Fruit fly (Drosophila melanogaster) whole organism, pupa: ENCODE results near the gene CG14453.
"Not testable (repeated sequence)": the region's sequence is repeated elsewhere in the genome, so short reads cannot be mapped to it uniquely, and the experiment has no call there.

Experiments
- CG10348 ChIP-seq: fragments of 200-800 bp; sonication (Bioruptor generic); IDR thresholded peaks from 2 replicates; pipeline ENCODE4 v1.3.6; 2022; ENCODE audit warnings: missing biosample characterization, missing genetic modification characterization
- CG12605 ChIP-seq: fragments of 200-800 bp; sonication (Bioruptor generic); IDR thresholded peaks from 2 replicates; pipeline ENCODE4 v1.3.6; 2022; ENCODE audit warnings: missing biosample characterization, missing genetic modification characterization
- CG13204 ChIP-seq: fragments of 200-800 bp; sonication (Bioruptor generic); optimal IDR thresholded peaks from 2 replicates; lab custom pipeline; 2018; ENCODE audit warnings: missing biosample characterization, mild to moderate bottlenecking, missing genetic modification characterization, moderate library complexity
- CG14655 ChIP-seq: fragments of 200-800 bp; sonication (Bioruptor generic); optimal IDR thresholded peaks from 3 replicates; lab custom pipeline; 2017; ENCODE audit warnings: mild to moderate bottlenecking, missing biosample characterization, missing genetic modification reagents, missing genetic modification characterization
- CG15710 ChIP-seq: fragments of 200-800 bp; sonication (Bioruptor generic); optimal IDR thresholded peaks from 2 replicates; lab custom pipeline; 2018; ENCODE audit warnings: missing biosample characterization, mild to moderate bottlenecking, missing genetic modification characterization, moderate library complexity
- CG17806 ChIP-seq: fragments of 200-800 bp; sonication (Bioruptor generic); optimal IDR thresholded peaks from 2 replicates; lab custom pipeline; 2018; ENCODE audit warnings: missing biosample characterization, mild to moderate bottlenecking, missing genetic modification characterization, moderate library complexity
- CG32121 ChIP-seq: fragments of 200-800 bp; sonication (Bioruptor generic); IDR thresholded peaks from 2 replicates; pipeline ENCODE4 v1.3.6; 2022; ENCODE audit warnings: missing biosample characterization, missing genetic modification characterization
- CG34367 ChIP-seq: fragments of 200-800 bp; sonication (Bioruptor generic); optimal IDR thresholded peaks from 2 replicates; lab custom pipeline; 2018; ENCODE audit warnings: missing biosample characterization, mild to moderate bottlenecking, missing genetic modification characterization
- CG4496 ChIP-seq: fragments of 200-800 bp; sonication (Bioruptor generic); IDR thresholded peaks from 3 replicates; pipeline ENCODE4 v1.3.6; 2022; ENCODE audit warnings: missing biosample characterization, missing genetic modification characterization
- CG8159 ChIP-seq: fragments of 200-800 bp; sonication (Bioruptor generic); optimal IDR thresholded peaks from 3 replicates; lab custom pipeline; 2018; ENCODE audit warnings: missing biosample characterization, mild to moderate bottlenecking, missing genetic modification characterization, moderate library complexity
- CG8301 ChIP-seq: fragments of 200-800 bp; sonication (Bioruptor generic); optimal IDR thresholded peaks from 2 replicates; lab custom pipeline; 2018; ENCODE audit warnings: missing biosample characterization, mild to moderate bottlenecking, missing genetic modification characterization
- CG9948 ChIP-seq: fragments of 200-800 bp; sonication (Bioruptor generic); optimal IDR thresholded peaks from 2 replicates; lab custom pipeline; 2018; ENCODE audit warnings: missing biosample characterization, mild to moderate bottlenecking, missing genetic modification characterization, moderate library complexity
- D1 ChIP-seq: fragments of 200-800 bp; sonication (Bioruptor generic); optimal IDR thresholded peaks from 2 replicates; lab custom pipeline; 2018; ENCODE audit warnings: missing biosample characterization, mild to moderate bottlenecking, missing genetic modification characterization, moderate library complexity
- EcR ChIP-seq: fragments of 200-800 bp; sonication (Bioruptor generic); optimal IDR thresholded peaks from 3 replicates; lab custom pipeline; 2019; ENCODE audit warnings: missing biosample characterization, missing genetic modification characterization, mild to moderate bottlenecking, moderate library complexity, missing genetic modification reagents
- Ets98B ChIP-seq: fragments of 200-800 bp; sonication (Bioruptor generic); IDR thresholded peaks from 2 replicates; pipeline ENCODE4 v1.3.6; 2022; ENCODE audit warnings: missing biosample characterization, missing genetic modification characterization
- Pif1A ChIP-seq: fragments of 200-800 bp; sonication (Bioruptor generic); optimal IDR thresholded peaks from 3 replicates; lab custom pipeline; 2016; ENCODE audit warnings: missing biosample characterization, missing genetic modification characterization
- Pif1B ChIP-seq: fragments of 200-800 bp; sonication (Bioruptor generic); optimal IDR thresholded peaks from 3 replicates; lab custom pipeline; 2016; ENCODE audit warnings: missing biosample characterization, missing genetic modification characterization
- Snoo ChIP-seq: fragments of 200-800 bp; sonication (Bioruptor generic); optimal IDR thresholded peaks from 3 replicates; lab custom pipeline; 2017; ENCODE audit warnings: missing biosample characterization, mild to moderate bottlenecking, missing genetic modification characterization, inconsistent platforms
- fd96Ca ChIP-seq: fragments of 200-800 bp; sonication (Bioruptor generic); IDR thresholded peaks from 3 replicates; pipeline ENCODE4 v1.3.6; 2022; ENCODE audit warnings: missing biosample characterization, missing genetic modification characterization
- rn ChIP-seq: fragments of 200-800 bp; sonication (Bioruptor generic); IDR thresholded peaks from 2 replicates; pipeline ENCODE4 v1.3.6; 2022; ENCODE audit warnings: missing biosample characterization, missing genetic modification characterization

CG14453 gene

DNA sequence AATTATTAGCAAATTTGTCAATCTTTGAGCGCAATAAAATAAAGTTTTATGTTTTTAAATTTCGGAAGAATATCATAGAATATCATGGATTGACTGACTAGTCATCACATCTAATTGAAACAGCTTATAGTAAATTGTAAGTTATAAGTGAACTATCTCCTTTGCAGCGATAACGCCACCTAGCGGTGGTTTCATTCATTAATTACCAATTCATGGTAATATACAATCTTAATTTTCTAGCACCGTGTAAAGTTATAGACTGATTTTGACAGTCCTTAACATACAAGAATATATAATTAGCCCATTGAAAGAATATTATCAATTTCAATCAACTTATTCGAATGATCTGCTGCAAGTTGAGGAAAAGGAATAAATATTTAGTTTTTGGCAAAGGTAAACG lies 19.7 kb downstream of the CG14453 start:
- TF ChIP-seq CG8301 (tag; lab: Kevin White, UChicago) = no peak
- no peak for TF ChIP-seq CG17806 (tag; lab: Kevin White, UChicago)

DNA sequence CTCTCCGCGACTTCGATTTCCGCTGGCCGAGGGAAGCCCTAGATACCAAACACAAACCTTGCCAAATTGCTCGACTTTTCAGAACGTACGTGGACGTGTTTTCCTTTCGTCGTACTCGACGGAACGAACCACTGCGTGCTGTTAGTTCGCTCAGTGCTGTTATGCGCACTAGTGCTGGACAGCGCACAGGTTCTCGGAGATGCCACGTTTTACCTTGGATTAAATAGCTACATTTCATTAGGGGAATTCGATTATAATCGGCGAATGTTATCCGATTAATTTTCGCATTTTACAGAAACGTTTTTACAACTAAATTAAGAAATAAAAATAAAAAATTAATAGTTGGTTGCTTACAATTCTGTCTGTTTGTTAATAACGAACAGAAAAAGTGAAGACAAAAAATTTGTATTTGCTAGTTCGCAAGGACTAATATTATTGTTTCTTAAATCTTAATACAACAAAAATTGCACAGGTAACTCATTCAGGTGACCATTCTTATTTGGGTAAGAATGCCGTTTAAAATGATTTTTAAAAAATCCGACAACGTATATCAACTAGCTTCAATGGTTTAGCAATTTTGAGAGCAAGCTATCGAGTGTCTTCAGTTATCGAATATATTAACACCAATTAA lies 23.4 kb downstream of the CG14453 start, which contains the start of the genes ArfGAP3 and CG32452:
ArfGAP3 (minus strand) TSS at position 441 of the 631 bp plus-strand sequence.
CG32452 (plus strand) TSS at position 592 of the 631 bp plus-strand sequence.
- TF ChIP-seq Ets98B (GFP tag; lab: Robert Waterston, UW) (peak; percentile 77), rn (GFP tag; lab: Robert Waterston, UW) (peak; percentile 50; the same call in 1 of the 2 replicates), CG34367 (peak; percentile 37), CG8301 (tag; lab: Kevin White, UChicago) (no peak), CG14655 (GFP tag; lab: Kevin White, UChicago) (no peak), Pif1B (GFP tag; lab: Kevin White, UChicago) (peak; percentile 33), CG10348 (GFP tag; lab: Robert Waterston, UW) (no peak), CG17806 (tag; lab: Kevin White, UChicago) (peak; percentile 61), CG15710 (peak; percentile 63), fd96Ca (GFP tag; lab: Robert Waterston, UW) (no peak), CG32121 (GFP tag; lab: Robert Waterston, UW) (peak; percentile 78), CG9948 (tag; lab: Kevin White, UChicago) (peak; percentile 56), CG4496 (GFP tag; lab: Robert Waterston, UW) (peak; percentile 74), Snoo (tag; lab: Kevin White, UChicago) (no peak), CG8159 (tag; lab: Kevin White, UChicago) (peak; percentile 62)

DNA sequence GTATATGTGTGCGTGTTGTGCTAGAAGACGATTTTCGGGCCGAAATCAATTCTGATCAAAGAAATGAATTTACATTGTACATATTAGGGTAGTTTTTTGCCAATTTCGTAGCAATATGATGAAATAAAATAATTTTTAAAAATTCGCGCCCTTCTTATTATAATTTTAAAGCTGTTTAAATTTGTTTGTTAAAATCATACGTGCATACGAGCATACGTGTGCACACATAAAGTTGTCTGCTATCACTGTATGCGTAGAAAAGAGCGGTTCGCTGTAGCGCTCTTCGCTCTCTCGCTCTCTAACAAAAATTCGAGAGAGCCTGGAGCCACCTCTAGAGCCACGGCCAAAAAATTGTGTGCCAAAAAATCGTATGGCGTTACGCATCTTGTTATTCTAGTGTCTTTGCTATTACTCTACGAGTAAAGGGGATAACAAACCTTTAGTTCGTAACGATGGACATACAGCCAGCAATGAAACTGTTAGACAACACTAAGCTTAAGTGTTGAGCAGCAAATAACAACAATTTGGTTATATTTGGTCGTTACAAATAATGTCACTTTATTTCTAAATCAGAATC lies 26.9 kb downstream of the CG14453 start, which contains the start of gene mael:
mael (plus strand) TSS at position 510 of the 577 bp plus-strand sequence.
- not testable (repeated sequence) for TF ChIP-seq Pif1B (GFP tag; lab: Kevin White, UChicago); D1; CG13204 (GFP tag; lab: Kevin White, UChicago)
- TF ChIP-seq, all 21 proteins: peak for 0; not testable (repeated sequence) for 21

- no peak for TF ChIP-seq Pif1A (GFP tag; lab: Kevin White, UChicago)
- no peak for TF ChIP-seq Ets98B (GFP tag; lab: Robert Waterston, UW)
- TF ChIP-seq fd96Ca (GFP tag; lab: Robert Waterston, UW) = no peak
- TF ChIP-seq CG12605 (GFP tag; lab: Robert Waterston, UW) = no peak
- TF ChIP-seq CG32121 (GFP tag; lab: Robert Waterston, UW) = no peak
- TF ChIP-seq CG10348 (GFP tag; lab: Robert Waterston, UW) = no peak
- TF ChIP-seq rn (GFP tag; lab: Robert Waterston, UW) = no peak
- no peak for TF ChIP-seq Pif1B (GFP tag; lab: Kevin White, UChicago)
- no peak for TF ChIP-seq EcR (GFP tag; lab: Kevin White, UChicago)
- TF ChIP-seq CG14655 (GFP tag; lab: Kevin White, UChicago) = no peak
- TF ChIP-seq CG8301 (tag; lab: Kevin White, UChicago) = no peak
These were observed 28.1 kb downstream of the CG14453 start, which contains the start of gene CG14451 for dm6 chr3L:22721991-22722390. TSS of gene CG14451 (minus strand) at chr3L:22722091.

DNA sequence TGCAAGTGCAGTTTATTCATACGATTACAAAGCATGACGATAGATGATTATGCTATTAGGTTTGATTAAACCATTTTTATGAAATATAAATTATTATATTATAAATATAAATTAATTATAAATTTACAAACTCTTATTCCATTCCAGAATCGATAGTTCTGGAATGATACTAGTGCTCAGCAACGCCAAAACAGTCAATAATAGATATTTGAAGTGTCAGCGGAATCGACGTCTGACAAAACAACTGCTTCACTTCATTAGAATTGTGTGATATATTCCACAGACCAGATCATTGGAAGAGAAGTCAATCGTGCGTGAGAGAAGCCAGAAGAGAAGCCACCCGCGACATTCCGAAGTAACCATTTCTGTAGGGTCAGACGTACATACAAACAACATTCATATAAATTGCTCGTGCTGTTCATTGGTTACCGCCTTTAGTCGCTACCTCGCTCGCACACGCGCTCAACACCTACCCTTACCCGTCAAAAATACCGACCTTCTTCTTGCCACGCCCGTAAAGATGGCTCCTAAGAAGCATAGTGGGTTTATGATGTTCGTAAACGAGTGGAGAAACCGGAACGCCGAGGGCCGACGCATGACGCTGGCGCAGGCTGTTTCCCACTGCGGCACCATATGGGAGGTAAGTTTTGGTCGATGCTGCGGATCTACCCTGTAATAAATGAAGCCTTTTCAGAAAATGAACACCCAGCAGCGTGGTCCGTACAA lies 30.3 kb downstream of the CG14453 start:
- no peak for TF ChIP-seq EcR (GFP tag; lab: Kevin White, UChicago)
- TF ChIP-seq CG12605 (GFP tag; lab: Robert Waterston, UW) = no peak
- no peak for TF ChIP-seq CG10348 (GFP tag; lab: Robert Waterston, UW)
- no peak for TF ChIP-seq CG9948 (tag; lab: Kevin White, UChicago)

DNA sequence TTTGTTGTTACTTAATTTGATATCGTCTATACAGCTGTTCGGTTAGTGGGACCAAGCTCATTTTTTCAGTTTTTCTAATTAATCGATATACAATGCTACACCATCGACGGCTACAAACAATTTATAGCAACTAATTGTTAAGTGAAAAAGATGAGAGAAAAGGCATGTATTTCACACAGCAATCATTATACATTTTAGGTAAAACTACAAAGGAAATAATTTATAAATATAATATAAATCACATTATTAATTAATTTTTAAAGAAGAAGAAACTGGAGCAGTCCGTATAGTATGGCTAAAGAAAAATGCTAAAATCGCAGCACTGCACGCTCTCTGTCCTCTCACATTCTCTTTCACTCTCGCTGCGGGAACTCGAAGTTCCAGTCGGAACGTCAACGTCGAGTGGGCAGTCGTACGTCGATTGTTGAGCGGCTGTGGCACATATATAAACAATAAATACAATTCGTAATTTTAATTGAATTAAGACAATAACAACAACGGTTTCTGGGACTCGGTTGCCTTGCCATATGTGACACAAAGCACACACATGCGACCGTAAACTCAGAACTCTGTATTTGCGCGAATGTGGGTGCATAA lies 34.0 kb downstream of the CG14453 start, which contains the start of the genes CG14450 and CG11367:
CG14450 (minus strand) TSS at position 51 of the 597 bp plus-strand sequence.
CG11367 (plus strand) TSS at position 373 of the 597 bp plus-strand sequence.
- peak; percentile 26; the same call in 1 of the 2 replicates for TF ChIP-seq Ets98B (GFP tag; lab: Robert Waterston, UW)
- no peak for TF ChIP-seq CG9948 (tag; lab: Kevin White, UChicago)
- no peak for TF ChIP-seq CG8159 (tag; lab: Kevin White, UChicago)
- TF ChIP-seq CG32121 (GFP tag; lab: Robert Waterston, UW) = no peak
- TF ChIP-seq Pif1B (GFP tag; lab: Kevin White, UChicago) = peak; percentile 55
- no peak for TF ChIP-seq Pif1A (GFP tag; lab: Kevin White, UChicago)
- TF ChIP-seq CG12605 (GFP tag; lab: Robert Waterston, UW) = 0 out of 2 replicates have a peak, but pooled peaks have one; percentile 34
- TF ChIP-seq Snoo (tag; lab: Kevin White, UChicago) = no peak
- peak; percentile 67 for TF ChIP-seq CG13204 (GFP tag; lab: Kevin White, UChicago)
- no peak for TF ChIP-seq CG15710
- peak; percentile 18 for TF ChIP-seq EcR (GFP tag; lab: Kevin White, UChicago)
- 0 out of 3 replicates have a peak, but pooled peaks have one; percentile 19 for TF ChIP-seq CG4496 (GFP tag; lab: Robert Waterston, UW)
